Worm (Caenorhabditis elegans) whole organism, early embryonic: ENCODE data around the gene hlh-3.
A peak's percentile ranks its signal among the peaks of the same experiment; 100 is the strongest.

ENCODE experiments used
- B0310.2 ChIP-seq: sonication (generic microtip); optimal IDR thresholded peaks from 2 replicates; lab custom pipeline; 2016; ENCODE audit warnings: mild to moderate bottlenecking, missing genetic modification characterization, missing compliant biosample characterization
- F13C5.2 ChIP-seq: sonication (generic microtip); optimal IDR thresholded peaks from 2 replicates; lab custom pipeline; 2017; ENCODE audit warnings: mild to moderate bottlenecking, missing genetic modification characterization, inconsistent platforms, missing compliant biosample characterization
- aly-1 ChIP-seq: sonication (generic microtip); optimal IDR thresholded peaks from 2 replicates; lab custom pipeline; 2016; ENCODE audit warnings: missing genetic modification characterization, missing compliant biosample characterization
- ama-1 ChIP-seq: fragments of 150-350 bp; optimal IDR thresholded peaks from 2 replicates; lab custom pipeline; 2014
- ceh-13 ChIP-seq: fragments of 200-800 bp; sonication (Bioruptor generic); optimal IDR thresholded peaks from 2 replicates; lab custom pipeline; 2018; ENCODE audit warnings: mild to moderate bottlenecking, missing genetic modification characterization, missing compliant biosample characterization
- ceh-36 ChIP-seq: sonication (generic microtip); optimal IDR thresholded peaks from 2 replicates; lab custom pipeline; 2016; ENCODE audit warnings: missing genetic modification characterization, inconsistent platforms, missing compliant biosample characterization
- ets-7 ChIP-seq: sonication (generic microtip); optimal IDR thresholded peaks from 2 replicates; lab custom pipeline; 2016; ENCODE audit warnings: missing genotype, missing genetic modification characterization, missing compliant biosample characterization
- flt-1 ChIP-seq: fragments of 200-800 bp; sonication (Bioruptor generic); IDR thresholded peaks from 2 replicates; pipeline ENCODE4 v1.3.6; 2022; ENCODE audit warnings: missing genetic modification characterization, missing compliant biosample characterization
- hmbx-1 ChIP-seq: sonication (generic microtip); optimal IDR thresholded peaks from 2 replicates; lab custom pipeline; 2016; ENCODE audit warnings: mild to moderate bottlenecking, missing genetic modification characterization, missing compliant biosample characterization
- hmg-4 ChIP-seq: fragments of 200-800 bp; sonication (Bioruptor generic); optimal IDR thresholded peaks from 2 replicates; lab custom pipeline; 2018; ENCODE audit warnings: mild to moderate bottlenecking, missing genetic modification characterization, missing compliant biosample characterization
- hnd-1 ChIP-seq: sonication (generic microtip); optimal IDR thresholded peaks from 2 replicates; lab custom pipeline; 2016; ENCODE audit warnings: missing genetic modification characterization, missing compliant biosample characterization
- pes-1 ChIP-seq: fragments of 200-800 bp; sonication (Bioruptor generic); IDR thresholded peaks from 2 replicates; pipeline ENCODE4 v1.3.6; 2022; ENCODE audit warnings: missing genetic modification reagents, missing genetic modification characterization, missing compliant biosample characterization
- scrt-1 ChIP-seq: fragments of 200-800 bp; sonication (Bioruptor generic); IDR thresholded peaks from 2 replicates; pipeline ENCODE4 v1.3.6; 2022; ENCODE audit warnings: missing genetic modification characterization, missing compliant biosample characterization
- sea-1 ChIP-seq: fragments of 200-800 bp; sonication (Bioruptor generic); conservative IDR thresholded peaks from 2 replicates; pipeline ENCODE4 v1.3.6; 2022; ENCODE audit warnings: missing genetic modification characterization, missing compliant biosample characterization
- tbx-11 ChIP-seq: fragments of 200-800 bp; sonication (Bioruptor generic); IDR thresholded peaks from 2 replicates; pipeline ENCODE4 v1.3.6; 2022; ENCODE audit warnings: missing genetic modification characterization, missing compliant biosample characterization
- tbx-37 ChIP-seq: fragments of 200-800 bp; sonication (Bioruptor generic); conservative IDR thresholded peaks from 2 replicates; pipeline ENCODE4 v1.3.6; 2022; ENCODE audit warnings: missing genetic modification reagents, missing genetic modification characterization, missing compliant biosample characterization
- tra-4 ChIP-seq: sonication (generic microtip); optimal IDR thresholded peaks from 2 replicates; lab custom pipeline; 2017; ENCODE audit warnings: missing genetic modification characterization, missing compliant biosample characterization

Gene hlh-3

ce11 chrII:9125007-9125406, 38.6 kb downstream of the hlh-3 start:
- no peak for TF ChIP-seq pes-1 (GFP tag; lab: Robert Waterston, UW)
- no peak for TF ChIP-seq ama-1 (lab: Kevin White, UChicago)
- no peak for TF ChIP-seq tra-4 (tag; lab: Kevin White, UChicago)
- TF ChIP-seq ets-7 (tag; lab: Kevin White, UChicago) = no peak
- no peak for TF ChIP-seq ceh-13
- no peak for TF ChIP-seq flt-1
- TF ChIP-seq hnd-1 (tag; lab: Kevin White, UChicago) = no peak
- TF ChIP-seq hmg-4 = no peak
- no peak for TF ChIP-seq B0310.2 (tag; lab: Kevin White, UChicago)
- no peak for TF ChIP-seq aly-1 (tag; lab: Kevin White, UChicago)

DNA sequence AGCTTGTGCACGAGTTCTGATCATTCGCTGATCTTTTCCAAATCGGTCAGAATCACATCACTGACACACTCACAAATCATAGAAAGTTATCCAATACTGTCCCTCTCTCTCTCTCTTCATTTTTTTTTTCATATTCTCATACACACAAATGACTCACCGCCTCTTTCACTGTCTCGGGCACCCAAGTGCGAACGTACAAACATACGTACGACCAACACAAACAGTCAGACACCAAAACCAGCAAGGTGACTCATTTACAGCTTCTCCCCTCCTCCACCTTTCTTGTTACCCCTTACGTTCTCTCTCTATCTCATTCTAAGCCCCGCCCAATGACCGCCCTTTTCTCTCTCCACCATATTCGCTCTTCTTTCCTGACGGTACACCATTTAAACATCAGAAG, 40.6 kb downstream of the hlh-3 start:
- TF ChIP-seq tbx-37 (GFP tag; lab: Robert Waterston, UW) (no peak), sea-1 (GFP tag; lab: Robert Waterston, UW) (no peak), ceh-36 (tag; lab: Kevin White, UChicago) (no peak), ets-7 (tag; lab: Kevin White, UChicago) (no peak), hmbx-1 (tag; lab: Kevin White, UChicago) (no peak), aly-1 (tag; lab: Kevin White, UChicago) (no peak), tbx-11 (GFP tag; lab: Robert Waterston, UW) (no peak), ceh-13 (no peak), tra-4 (tag; lab: Kevin White, UChicago) (no peak), ama-1 (lab: Kevin White, UChicago) (no peak), scrt-1 (no peak), pes-1 (GFP tag; lab: Robert Waterston, UW) (no peak), hnd-1 (tag; lab: Kevin White, UChicago) (no peak), hmg-4 (no peak), flt-1 (no peak), F13C5.2 (no peak), B0310.2 (tag; lab: Kevin White, UChicago) (no peak)

DNA sequence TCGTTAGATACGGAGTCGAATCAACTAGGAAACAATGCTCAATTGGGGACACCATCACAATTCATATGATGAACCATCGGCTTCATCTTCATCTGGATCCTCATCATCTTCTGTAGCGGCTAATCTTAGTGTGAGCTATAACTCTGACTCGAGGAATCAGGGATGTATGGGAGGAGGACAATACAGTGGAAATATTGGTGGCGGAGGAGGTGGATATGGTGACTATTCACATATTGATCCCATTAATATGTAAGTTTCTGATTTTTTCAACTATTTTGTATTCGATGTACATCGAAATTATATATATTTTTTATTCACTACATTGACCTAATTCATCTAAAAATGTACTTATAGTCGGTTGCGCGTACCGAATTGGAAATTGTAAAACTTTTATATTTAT, 41.0 kb downstream of the hlh-3 start:
- TF ChIP-seq B0310.2 (tag; lab: Kevin White, UChicago) = no peak

- TF ChIP-seq hnd-1 (tag; lab: Kevin White, UChicago) = no peak
- TF ChIP-seq hmbx-1 (tag; lab: Kevin White, UChicago) = no peak
- no peak for TF ChIP-seq sea-1 (GFP tag; lab: Robert Waterston, UW)
- TF ChIP-seq F13C5.2 = no peak
- no peak for TF ChIP-seq tra-4 (tag; lab: Kevin White, UChicago)
- no peak for TF ChIP-seq tbx-11 (GFP tag; lab: Robert Waterston, UW)
Measured at ce11 chrII:9128132-9128531, 41.7 kb downstream of the hlh-3 start.

ce11 chrII:9130339-9130738, 43.9 kb downstream of the hlh-3 start:
- peak; percentile 19 for TF ChIP-seq ceh-36 (tag; lab: Kevin White, UChicago)
- no peak for TF ChIP-seq F13C5.2

DNA sequence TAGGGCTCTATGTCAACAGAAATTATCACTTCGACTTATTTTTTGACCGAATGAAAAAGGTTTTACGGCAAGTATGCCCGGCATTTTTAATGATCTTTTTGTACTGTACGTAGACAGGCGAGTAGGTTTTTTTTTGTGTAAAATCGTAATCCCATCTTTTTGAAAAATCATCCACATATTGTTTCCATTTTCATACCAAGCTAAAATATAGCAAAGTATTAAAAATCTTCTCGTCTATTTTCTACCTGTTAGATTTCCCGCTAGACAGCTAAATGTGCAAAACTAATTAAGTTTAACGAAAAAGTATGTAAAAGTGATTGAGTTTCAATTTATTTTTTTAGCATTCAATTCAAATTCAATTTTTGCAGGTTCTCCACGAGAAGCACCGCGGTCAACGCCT, 45.0 kb downstream of the hlh-3 start, which contains the start of gene C16D2.1:
Gene C16D2.1 (plus strand): TSS at position 301 of the 400 bp plus-strand sequence.
- TF ChIP-seq B0310.2 (tag; lab: Kevin White, UChicago) = no peak
- TF ChIP-seq ets-7 (tag; lab: Kevin White, UChicago) = no peak
- no peak for TF ChIP-seq ceh-13
- TF ChIP-seq hnd-1 (tag; lab: Kevin White, UChicago) = no peak
- no peak for TF ChIP-seq sea-1 (GFP tag; lab: Robert Waterston, UW)
- no peak for TF ChIP-seq scrt-1
- no peak for TF ChIP-seq ama-1 (lab: Kevin White, UChicago)
- no peak for TF ChIP-seq tbx-37 (GFP tag; lab: Robert Waterston, UW)
- TF ChIP-seq pes-1 (GFP tag; lab: Robert Waterston, UW) = no peak
- TF ChIP-seq tra-4 (tag; lab: Kevin White, UChicago) = no peak
- TF ChIP-seq hmbx-1 (tag; lab: Kevin White, UChicago) = no peak
- TF ChIP-seq aly-1 (tag; lab: Kevin White, UChicago) = no peak
- no peak for TF ChIP-seq tbx-11 (GFP tag; lab: Robert Waterston, UW)
- no peak for TF ChIP-seq ceh-36 (tag; lab: Kevin White, UChicago)
- no peak for TF ChIP-seq flt-1
- no peak for TF ChIP-seq hmg-4
- no peak for TF ChIP-seq F13C5.2

- TF ChIP-seq F13C5.2 (no peak), hmbx-1 (tag; lab: Kevin White, UChicago) (no peak), B0310.2 (tag; lab: Kevin White, UChicago) (no peak), tra-4 (tag; lab: Kevin White, UChicago) (no peak)
Measured at ce11 chrII:9132338-9132737, 45.9 kb downstream of the hlh-3 start.

DNA sequence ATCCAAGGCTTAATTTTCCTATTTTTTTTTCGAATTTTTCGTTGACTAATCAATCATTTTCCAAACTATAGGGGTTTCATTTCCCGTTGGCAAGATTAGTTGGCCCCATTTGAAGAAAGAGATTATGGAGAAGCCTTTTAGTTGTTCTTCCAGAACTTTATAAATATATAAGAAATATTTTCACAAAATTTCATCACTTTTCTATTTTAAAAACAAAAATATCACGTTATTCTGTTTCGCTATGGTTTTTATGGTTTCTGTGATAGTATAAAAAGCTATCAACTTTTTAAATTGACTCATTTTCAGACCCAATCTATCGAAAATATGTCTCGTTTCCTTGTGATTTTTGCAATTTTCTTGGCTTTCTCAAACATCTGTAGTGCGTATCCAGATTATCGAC, 49.5 kb downstream of the hlh-3 start, which contains the start of gene nlp-78:
Gene nlp-78 (plus strand): TSS at position 301 of the 400 bp plus-strand sequence.
- no peak for TF ChIP-seq scrt-1
- no peak for TF ChIP-seq hmbx-1 (tag; lab: Kevin White, UChicago)
- TF ChIP-seq tbx-37 (GFP tag; lab: Robert Waterston, UW) = no peak
- no peak for TF ChIP-seq F13C5.2
- no peak for TF ChIP-seq pes-1 (GFP tag; lab: Robert Waterston, UW)
- TF ChIP-seq hnd-1 (tag; lab: Kevin White, UChicago) = no peak
- no peak for TF ChIP-seq aly-1 (tag; lab: Kevin White, UChicago)
- no peak for TF ChIP-seq tra-4 (tag; lab: Kevin White, UChicago)
- TF ChIP-seq ceh-13 = no peak
- no peak for TF ChIP-seq ets-7 (tag; lab: Kevin White, UChicago)
- TF ChIP-seq hmg-4 = no peak
